Worm (Caenorhabditis elegans) whole organism, L3 larva: ENCODE data around the gene Y6G8.16.

ENCODE experiments used
- ZK546.5 ChIP-seq: sonication (generic microtip); optimal IDR thresholded peaks from 2 replicates; lab custom pipeline; 2017; ENCODE audit warnings: missing biosample characterization, missing genetic modification characterization
- aly-2 ChIP-seq: fragments of 150-350 bp; optimal IDR thresholded peaks from 2 replicates; lab custom pipeline; 2014; ENCODE audit warnings: missing biosample characterization, missing genetic modification characterization
- ama-1 ChIP-seq: fragments of 150-350 bp; optimal IDR thresholded peaks from 2 replicates; lab custom pipeline; 2018
- ceh-16 ChIP-seq: sonication (generic microtip); optimal IDR thresholded peaks from 2 replicates; lab custom pipeline; 2017; ENCODE audit warnings: missing biosample characterization, missing genetic modification characterization
- elt-1 ChIP-seq: fragments of 150-350 bp; optimal IDR thresholded peaks from 2 replicates; lab custom pipeline; 2014; ENCODE audit warnings: missing biosample characterization, missing genetic modification characterization
- elt-3 ChIP-seq, 3 experiments: fragments of 150-350 bp in 1 of 3; sonication (generic microtip) in 2 of 3; optimal IDR thresholded peaks; 2 replicates in 2 of 3; 4 replicates in 1 of 3; lab custom pipeline; 2014 to 2017; ENCODE audit warnings: missing biosample characterization in 3 of 3, missing genetic modification characterization in 3 of 3
- hmg-11 ChIP-seq: sonication (generic microtip); optimal IDR thresholded peaks from 2 replicates; lab custom pipeline; 2016; ENCODE audit warnings: missing genetic modification characterization, missing compliant biosample characterization
- jun-1 ChIP-seq: fragments of 150-350 bp; optimal IDR thresholded peaks from 2 replicates; lab custom pipeline; 2014; ENCODE audit warnings: missing biosample characterization, missing genetic modification reagents, missing genetic modification characterization
- mdl-1 ChIP-seq: fragments of 150-350 bp; optimal IDR thresholded peaks from 2 replicates; lab custom pipeline; 2014; ENCODE audit warnings: missing biosample characterization, missing genetic modification characterization
- nhr-28 ChIP-seq: fragments of 150-350 bp; optimal IDR thresholded peaks from 2 replicates; lab custom pipeline; 2014; ENCODE audit warnings: missing biosample characterization, missing genetic modification characterization
- unc-39 ChIP-seq: sonication (generic microtip); optimal IDR thresholded peaks from 4 replicates; lab custom pipeline; 2017; ENCODE audit warnings: missing biosample characterization, missing genetic modification characterization

DNA sequence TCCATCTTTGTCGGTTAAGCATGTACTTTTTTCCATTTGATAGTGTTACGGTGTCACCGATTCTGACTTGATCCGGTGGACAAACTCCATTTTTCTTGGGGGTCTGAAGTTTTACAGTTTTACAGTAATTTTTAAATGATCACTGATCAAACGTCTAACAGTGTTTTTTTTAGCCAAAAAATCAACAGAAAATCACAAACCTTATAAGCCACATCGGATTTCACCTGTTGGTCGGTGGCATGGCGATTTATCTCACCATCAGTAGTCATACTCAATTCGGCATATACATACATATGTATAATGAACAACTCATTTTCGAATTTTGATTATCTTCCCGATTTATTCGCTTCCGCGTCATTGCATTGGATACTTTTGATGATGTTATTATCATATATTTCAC is 1.6 kb downstream of the Y6G8.16 start, which contains the start of gene srz-91:
- no peak for TF ChIP-seq jun-1 (tag; lab: Kevin White, UChicago)
- no peak for TF ChIP-seq ama-1
- TF ChIP-seq mdl-1 (tag; lab: Kevin White, UChicago): no peak
- TF ChIP-seq hmg-11: no peak
- no peak for TF ChIP-seq ZK546.5 (tag; lab: Kevin White, UChicago)
- TF ChIP-seq nhr-28: no peak
- TF ChIP-seq ceh-16 (tag; lab: Kevin White, UChicago): no peak
- TF ChIP-seq elt-3 (tag; optimal IDR thresholded peaks at IDR 0.05; lab: Kevin White, UChicago): no peak
- TF ChIP-seq elt-1 (tag; lab: Kevin White, UChicago): no peak
- no peak for TF ChIP-seq aly-2
- no peak for TF ChIP-seq unc-39 (tag; lab: Kevin White, UChicago)
